Fruit fly (Drosophila melanogaster) whole organism, adult: Measurements from ENCODE around the gene CG2157.

Experiments
- CG11617 ChIP-seq: fragments of 200-800 bp; sonication (Bioruptor generic); optimal IDR thresholded peaks from 2 replicates; lab custom pipeline; 2017; ENCODE audit warnings: mild to moderate bottlenecking, missing biosample characterization, missing genetic modification reagents, missing genetic modification characterization
- CG14711 ChIP-seq: fragments of 200-800 bp; sonication (Bioruptor generic); optimal IDR thresholded peaks from 2 replicates; lab custom pipeline; 2018; ENCODE audit warnings: missing biosample characterization, mild to moderate bottlenecking, missing genetic modification characterization, moderate library complexity
- CG33017 ChIP-seq: fragments of 200-800 bp; sonication (Bioruptor generic); optimal IDR thresholded peaks from 2 replicates; lab custom pipeline; 2018; ENCODE audit warnings: missing biosample characterization, mild to moderate bottlenecking, missing genetic modification characterization, moderate library complexity
- kay ChIP-seq: fragments of 200-800 bp; sonication (Bioruptor generic); peaks from one replicate; lab custom pipeline; 2016; ENCODE audit warnings: missing biosample characterization, missing genetic modification characterization, borderline replicate concordance

- no peak for TF ChIP-seq kay (GFP tag; lab: Kevin White, UChicago)
- TF ChIP-seq CG11617 (GFP tag; lab: Kevin White, UChicago), result peak; percentile 36
- TF ChIP-seq CG14711 (tag; lab: Kevin White, UChicago), result peak; percentile 12
- no peak for TF ChIP-seq CG33017 (tag; lab: Kevin White, UChicago)
Measured at dm6 chrX:10846972-10847435, 22.1 kb upstream of the CG2157 start, which contains the start of gene sbr.
